Worm (Caenorhabditis elegans) whole organism, L4/young adult: ENCODE data around the gene H05C05.1.

Source experiments
- W03F9.2 ChIP-seq: fragments of 150-350 bp; optimal IDR thresholded peaks from 2 replicates; lab custom pipeline; 2014; ENCODE audit warnings: missing biosample characterization, missing genetic modification characterization
- him-1 ChIP-seq: sonication (generic microtip); optimal IDR thresholded peaks from 2 replicates; lab custom pipeline; 2016; ENCODE audit warnings: missing genotype, missing genetic modification reagents, missing genetic modification characterization, missing compliant biosample characterization

DNA sequence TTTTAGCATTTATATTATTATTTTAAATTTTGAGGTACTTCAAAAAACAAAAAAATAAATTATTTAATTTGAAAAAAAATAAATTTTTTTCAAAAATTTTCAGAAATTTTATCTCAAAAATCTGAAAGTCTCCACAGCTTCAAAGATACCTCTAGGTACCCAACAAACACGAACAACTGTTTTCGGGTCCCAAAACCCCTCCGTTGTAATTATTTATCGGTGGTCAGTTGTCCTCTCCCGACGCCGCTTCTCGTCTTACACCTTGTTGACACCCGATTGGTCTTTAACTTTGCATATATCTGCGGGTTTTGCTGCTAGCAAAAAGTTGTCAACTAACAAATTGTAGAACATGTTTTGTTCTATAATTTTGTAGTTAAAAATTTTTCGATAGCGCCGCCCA is 29.3 kb downstream of the H05C05.1 start:
- TF ChIP-seq W03F9.2 (tag; lab: Kevin White, UChicago) (no peak), him-1 (tag; lab: Kevin White, UChicago) (no peak)
